Worm (Caenorhabditis elegans) whole organism, young adult: ENCODE measurements around the gene W01A11.7.

Source experiments
- D2030.7 ChIP-seq: fragments of 200-800 bp; sonication (Bioruptor generic); IDR thresholded peaks from 2 replicates; pipeline ENCODE4 v1.3.6; 2022; ENCODE audit warnings: missing genetic modification reagents, missing genetic modification characterization, missing compliant biosample characterization
- F55B11.4 ChIP-seq: sonication (generic microtip); optimal IDR thresholded peaks from 2 replicates; lab custom pipeline; 2016; ENCODE audit warnings: missing compliant biosample characterization, missing genetic modification characterization, borderline replicate concordance; ENCODE audit not compliant: insufficient read depth
- ceh-100 ChIP-seq: fragments of 200-800 bp; sonication (Bioruptor generic); IDR thresholded peaks from 2 replicates; pipeline ENCODE4 v1.3.6; 2022; ENCODE audit warnings: missing genetic modification reagents, missing genetic modification characterization, missing compliant biosample characterization
- dpff-1 ChIP-seq: sonication (generic microtip); optimal IDR thresholded peaks from 2 replicates; lab custom pipeline; 2017; ENCODE audit warnings: mild to moderate bottlenecking, missing genetic modification characterization, missing compliant biosample characterization
- ets-4 ChIP-seq: fragments of 200-800 bp; sonication (Bioruptor generic); optimal IDR thresholded peaks from 2 replicates; lab custom pipeline; 2018; ENCODE audit warnings: mild to moderate bottlenecking, missing genetic modification characterization, missing compliant biosample characterization
- lir-1 ChIP-seq: fragments of 200-800 bp; sonication (Bioruptor generic); conservative IDR thresholded peaks from 2 replicates; pipeline ENCODE4 v1.3.6; 2022; ENCODE audit warnings: missing genetic modification reagents, missing genetic modification characterization, missing compliant biosample characterization
- madf-10 ChIP-seq: sonication (generic microtip); optimal IDR thresholded peaks from 2 replicates; lab custom pipeline; 2016; ENCODE audit warnings: mild to moderate bottlenecking, missing genetic modification characterization, missing compliant biosample characterization
- madf-6 ChIP-seq: fragments of 200-800 bp; sonication (Bioruptor generic); IDR thresholded peaks from 2 replicates; pipeline ENCODE4 v1.3.6; 2022; ENCODE audit warnings: missing genetic modification reagents, missing genetic modification characterization, missing compliant biosample characterization
- mxl-1 ChIP-seq: sonication (generic microtip); optimal IDR thresholded peaks from 2 replicates; lab custom pipeline; 2016; ENCODE audit warnings: missing genetic modification characterization, missing compliant biosample characterization
- snpc-3.4 ChIP-seq: sonication (generic microtip); optimal IDR thresholded peaks from 2 replicates; lab custom pipeline; 2017; ENCODE audit warnings: missing genetic modification characterization, mild to moderate bottlenecking, missing compliant biosample characterization, antibody characterized with exemption, moderate library complexity, missing genotype, missing genetic modification reagents
- snpc-4 ChIP-seq, 5 experiments: fragments of 150-350 bp in 1 of 5; sonication (generic microtip) in 4 of 5; optimal IDR thresholded peaks; 2 replicates each; lab custom pipeline; 2014 to 2018; ENCODE audit warnings: missing genetic modification characterization in 5 of 5, missing biosample characterization in 3 of 5, antibody characterized with exemption in 2 of 5, mild to moderate bottlenecking in 2 of 5, missing compliant biosample characterization in 2 of 5, missing genotype in 2 of 5, moderate library complexity in 2 of 5, missing genetic modification reagents in 1 of 5

ce11 chrV:6476026-6476425, 29.2 kb downstream of the W01A11.7 start:
- TF ChIP-seq ceh-100 (no peak), D2030.7 (GFP tag; lab: Robert Waterston, UW) (no peak), ets-4 (GFP tag; lab: Kevin White, UChicago) (no peak), dpff-1 (no peak), madf-10 (tag; lab: Kevin White, UChicago) (no peak), F55B11.4 (no peak), snpc-3.4 (tag; lab: Kevin White, UChicago) (no peak), lir-1 (GFP tag; lab: Robert Waterston, UW) (no peak), mxl-1 (no peak), madf-6 (GFP tag; lab: Robert Waterston, UW) (no peak), snpc-4 (GFP tag; optimal IDR thresholded peaks at IDR 0.05; lab: Kevin White, UChicago) (no peak), snpc-4 (tag; optimal IDR thresholded peaks at IDR 0.05; lab: Kevin White, UChicago) (no peak)
